Worm (Caenorhabditis elegans) whole organism, early embryonic: ENCODE results near the gene H04M03.12.

Experiments
- ama-1 ChIP-seq: fragments of 150-350 bp; optimal IDR thresholded peaks from 2 replicates; lab custom pipeline; 2014
- ets-7 ChIP-seq: sonication (generic microtip); optimal IDR thresholded peaks from 2 replicates; lab custom pipeline; 2016; ENCODE audit warnings: missing genotype, missing genetic modification characterization, missing compliant biosample characterization
- flt-1 ChIP-seq: fragments of 200-800 bp; sonication (Bioruptor generic); IDR thresholded peaks from 2 replicates; pipeline ENCODE4 v1.3.6; 2022; ENCODE audit warnings: missing genetic modification characterization, missing compliant biosample characterization
- hmg-4 ChIP-seq: fragments of 200-800 bp; sonication (Bioruptor generic); optimal IDR thresholded peaks from 2 replicates; lab custom pipeline; 2018; ENCODE audit warnings: mild to moderate bottlenecking, missing genetic modification characterization, missing compliant biosample characterization

- TF ChIP-seq flt-1 (no peak), hmg-4 (GFP tag; lab: Kevin White, UChicago) (no peak), ama-1 (lab: Kevin White, UChicago) (no peak), ets-7 (tag; lab: Kevin White, UChicago) (no peak)
Observed at ce11 chrIV:5939908-5940307, 36.8 kb upstream of the H04M03.12 start.
